Worm (Caenorhabditis elegans) whole organism, early embryonic: Measurements from ENCODE around the gene F57A10.2.
"Not testable (repeated sequence)": the region's sequence is repeated elsewhere in the genome, so short reads cannot be mapped to it uniquely, and the experiment has no call there.

ENCODE experiments used
- B0310.2 ChIP-seq: sonication (generic microtip); optimal IDR thresholded peaks from 2 replicates; lab custom pipeline; 2016; ENCODE audit warnings: mild to moderate bottlenecking, missing genetic modification characterization, missing compliant biosample characterization
- F13C5.2 ChIP-seq: sonication (generic microtip); optimal IDR thresholded peaks from 2 replicates; lab custom pipeline; 2017; ENCODE audit warnings: mild to moderate bottlenecking, missing genetic modification characterization, inconsistent platforms, missing compliant biosample characterization
- aly-1 ChIP-seq: sonication (generic microtip); optimal IDR thresholded peaks from 2 replicates; lab custom pipeline; 2016; ENCODE audit warnings: missing genetic modification characterization, missing compliant biosample characterization
- ama-1 ChIP-seq: fragments of 150-350 bp; optimal IDR thresholded peaks from 2 replicates; lab custom pipeline; 2014
- ceh-13 ChIP-seq: fragments of 200-800 bp; sonication (Bioruptor generic); optimal IDR thresholded peaks from 2 replicates; lab custom pipeline; 2018; ENCODE audit warnings: mild to moderate bottlenecking, missing genetic modification characterization, missing compliant biosample characterization
- ceh-36 ChIP-seq: sonication (generic microtip); optimal IDR thresholded peaks from 2 replicates; lab custom pipeline; 2016; ENCODE audit warnings: missing genetic modification characterization, inconsistent platforms, missing compliant biosample characterization
- ets-7 ChIP-seq: sonication (generic microtip); optimal IDR thresholded peaks from 2 replicates; lab custom pipeline; 2016; ENCODE audit warnings: missing genotype, missing genetic modification characterization, missing compliant biosample characterization
- flt-1 ChIP-seq: fragments of 200-800 bp; sonication (Bioruptor generic); IDR thresholded peaks from 2 replicates; pipeline ENCODE4 v1.3.6; 2022; ENCODE audit warnings: missing genetic modification characterization, missing compliant biosample characterization
- hmbx-1 ChIP-seq: sonication (generic microtip); optimal IDR thresholded peaks from 2 replicates; lab custom pipeline; 2016; ENCODE audit warnings: mild to moderate bottlenecking, missing genetic modification characterization, missing compliant biosample characterization
- hmg-4 ChIP-seq: fragments of 200-800 bp; sonication (Bioruptor generic); optimal IDR thresholded peaks from 2 replicates; lab custom pipeline; 2018; ENCODE audit warnings: mild to moderate bottlenecking, missing genetic modification characterization, missing compliant biosample characterization
- hnd-1 ChIP-seq: sonication (generic microtip); optimal IDR thresholded peaks from 2 replicates; lab custom pipeline; 2016; ENCODE audit warnings: missing genetic modification characterization, missing compliant biosample characterization
- pes-1 ChIP-seq: fragments of 200-800 bp; sonication (Bioruptor generic); IDR thresholded peaks from 2 replicates; pipeline ENCODE4 v1.3.6; 2022; ENCODE audit warnings: missing genetic modification reagents, missing genetic modification characterization, missing compliant biosample characterization
- scrt-1 ChIP-seq: fragments of 200-800 bp; sonication (Bioruptor generic); IDR thresholded peaks from 2 replicates; pipeline ENCODE4 v1.3.6; 2022; ENCODE audit warnings: missing genetic modification characterization, missing compliant biosample characterization
- sea-1 ChIP-seq: fragments of 200-800 bp; sonication (Bioruptor generic); conservative IDR thresholded peaks from 2 replicates; pipeline ENCODE4 v1.3.6; 2022; ENCODE audit warnings: missing genetic modification characterization, missing compliant biosample characterization
- tbx-11 ChIP-seq: fragments of 200-800 bp; sonication (Bioruptor generic); IDR thresholded peaks from 2 replicates; pipeline ENCODE4 v1.3.6; 2022; ENCODE audit warnings: missing genetic modification characterization, missing compliant biosample characterization
- tbx-37 ChIP-seq: fragments of 200-800 bp; sonication (Bioruptor generic); conservative IDR thresholded peaks from 2 replicates; pipeline ENCODE4 v1.3.6; 2022; ENCODE audit warnings: missing genetic modification reagents, missing genetic modification characterization, missing compliant biosample characterization
- tra-4 ChIP-seq: sonication (generic microtip); optimal IDR thresholded peaks from 2 replicates; lab custom pipeline; 2017; ENCODE audit warnings: missing genetic modification characterization, missing compliant biosample characterization

F57A10.2 gene

DNA sequence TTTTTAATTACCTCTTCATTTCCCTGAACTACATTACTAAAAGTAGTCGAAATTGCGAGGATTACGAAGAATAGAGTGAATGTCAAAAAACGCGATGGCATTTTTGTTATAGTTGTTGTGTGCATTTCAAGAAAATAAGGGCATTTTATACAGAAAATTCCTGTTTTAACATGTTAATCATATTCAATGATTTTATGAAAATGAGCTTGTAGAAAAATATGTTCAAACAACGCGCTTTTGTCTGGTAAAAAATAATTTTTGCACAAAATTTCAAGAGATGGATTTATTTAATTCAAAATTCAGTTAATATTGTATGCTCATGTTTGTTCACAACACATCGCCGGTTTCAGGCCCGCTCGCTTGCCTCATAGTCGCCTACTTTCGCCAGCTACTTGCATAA is 31.7 kb downstream of the F57A10.2 start, which contains the start of gene T26E4.10:
Gene T26E4.10 (minus strand): TSS at position 101 of the 400 bp plus-strand sequence.
- TF ChIP-seq pes-1 (GFP tag; lab: Robert Waterston, UW) (no peak), F13C5.2 (no peak), hnd-1 (tag; lab: Kevin White, UChicago) (no peak), aly-1 (no peak), scrt-1 (GFP tag; lab: Robert Waterston, UW) (no peak), sea-1 (no peak), ets-7 (no peak), ceh-36 (no peak), hmg-4 (GFP tag; lab: Kevin White, UChicago) (no peak), tbx-11 (GFP tag; lab: Robert Waterston, UW) (no peak), ama-1 (lab: Kevin White, UChicago) (no peak), tra-4 (tag; lab: Kevin White, UChicago) (no peak), B0310.2 (tag; lab: Kevin White, UChicago) (no peak), ceh-13 (GFP tag; lab: Kevin White, UChicago) (no peak), flt-1 (GFP tag; lab: Robert Waterston, UW) (no peak)

DNA sequence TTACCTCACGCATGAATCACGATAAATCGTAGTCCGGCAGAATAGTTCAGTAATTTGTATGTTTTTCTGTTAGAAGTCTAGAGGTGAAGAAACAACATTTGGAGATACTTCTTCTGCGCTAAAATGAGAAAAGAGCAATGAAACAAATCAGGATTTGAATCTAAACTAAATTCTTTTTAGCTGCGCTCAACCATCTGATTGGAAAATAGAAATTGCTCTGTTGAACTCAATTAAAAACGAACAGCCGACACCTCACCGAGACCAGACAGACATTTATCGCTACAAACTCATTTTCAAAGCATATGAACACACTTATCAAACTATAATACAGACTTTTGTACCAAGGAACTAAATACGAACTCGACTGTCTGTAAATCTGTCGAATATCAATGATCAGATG is 36.2 kb downstream of the F57A10.2 start, which contains the start of gene T26E4.9:
Gene T26E4.9 (minus strand): TSS at position 101 of the 400 bp plus-strand sequence.
- not testable (repeated sequence) for TF ChIP-seq ets-7; B0310.2 (tag; lab: Kevin White, UChicago); hmbx-1 (tag; lab: Kevin White, UChicago)

DNA sequence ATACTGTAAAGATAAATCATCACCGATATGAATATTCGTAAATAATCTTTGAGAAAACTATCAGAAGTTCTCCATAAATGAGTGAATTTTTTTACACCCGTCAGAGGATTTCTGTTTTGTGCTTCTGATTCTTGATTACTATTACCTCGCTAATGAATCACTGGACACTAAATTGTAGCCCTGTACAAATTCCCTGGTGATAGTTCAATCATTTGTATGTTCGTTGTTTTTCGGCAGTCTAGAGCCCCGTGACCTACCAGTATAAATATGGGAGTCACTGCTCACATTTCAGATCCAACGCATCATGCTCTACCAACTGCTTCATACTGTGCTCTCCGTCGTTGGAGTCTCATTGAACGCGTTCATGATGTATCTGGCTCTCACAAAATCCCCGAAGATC is 36.7 kb downstream of the F57A10.2 start, which contains the start of gene srd-27:
Gene srd-27 (plus strand): TSS at position 301 of the 400 bp plus-strand sequence.
- TF ChIP-seq tbx-11 (GFP tag; lab: Robert Waterston, UW); ceh-13 (GFP tag; lab: Kevin White, UChicago); ets-7: not testable (repeated sequence)

DNA sequence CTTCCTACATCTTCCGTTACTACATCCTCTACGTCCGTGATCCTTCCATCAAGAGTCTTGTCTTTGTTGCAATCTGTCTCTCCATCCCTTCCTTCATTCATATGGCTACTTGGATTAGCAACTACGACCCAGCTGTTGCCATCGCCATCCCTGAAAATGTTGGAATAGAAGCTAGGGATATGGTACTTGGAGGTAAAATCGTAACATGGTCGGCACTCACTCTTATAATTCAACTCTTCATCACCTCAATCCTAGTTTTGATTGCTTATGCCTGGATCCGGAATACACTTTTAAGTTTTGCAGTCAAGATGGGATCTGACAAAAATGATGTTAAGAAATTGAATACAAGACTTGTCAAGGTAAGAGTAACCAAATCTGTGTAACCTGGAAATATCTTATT is 37.4 kb downstream of the F57A10.2 start, which contains the start of gene T26E4.18:
Gene T26E4.18 (minus strand): TSS at position 101 of the 400 bp plus-strand sequence.
- not testable (repeated sequence) for TF ChIP-seq scrt-1 (GFP tag; lab: Robert Waterston, UW); aly-1; flt-1 (GFP tag; lab: Robert Waterston, UW)

DNA sequence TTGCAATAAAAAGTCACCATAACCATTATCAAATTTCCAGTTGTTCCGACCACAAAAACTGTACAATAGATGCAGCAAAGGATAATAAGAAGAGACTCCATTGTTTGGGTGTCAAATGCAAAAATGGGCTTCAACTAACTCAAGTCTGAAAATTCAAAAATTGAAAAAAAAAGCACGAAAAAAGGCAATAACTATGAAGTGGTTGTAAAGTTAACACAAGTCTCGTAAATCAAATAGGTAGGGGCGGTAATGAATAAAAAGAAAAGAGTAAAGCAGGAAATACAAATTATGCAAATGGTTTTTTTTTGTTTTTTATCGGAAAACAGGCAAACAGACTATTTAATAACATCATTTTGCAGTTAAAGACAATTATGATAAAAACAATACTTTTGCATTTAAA is 41.0 kb downstream of the F57A10.2 start, which contains the start of gene srsx-38:
Gene srsx-38 (minus strand): TSS at position 101 of the 400 bp plus-strand sequence.
- not testable (repeated sequence) for TF ChIP-seq hnd-1 (tag; lab: Kevin White, UChicago); B0310.2 (tag; lab: Kevin White, UChicago); tbx-11 (GFP tag; lab: Robert Waterston, UW)

DNA sequence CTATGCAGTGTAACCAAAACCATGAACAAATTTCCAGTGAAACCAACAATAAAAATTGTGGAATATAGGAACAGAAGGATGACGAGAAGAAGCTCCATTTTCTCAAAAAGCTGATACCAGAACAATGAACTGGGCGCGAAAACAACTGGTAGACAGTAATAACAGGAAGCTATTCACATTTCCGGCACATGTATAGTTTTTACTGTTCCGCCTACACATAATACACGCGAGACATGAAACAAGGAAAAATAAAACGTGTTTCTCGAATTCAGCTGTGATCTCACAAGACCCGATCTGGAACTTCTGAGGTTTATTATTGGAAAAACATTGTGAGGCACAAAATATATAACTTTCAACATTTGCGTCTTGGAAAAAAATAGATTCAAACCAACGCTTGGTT is 43.2 kb downstream of the F57A10.2 start, which contains the start of gene srsx-36:
Gene srsx-36 (minus strand): TSS at position 101 of the 400 bp plus-strand sequence.
- no peak for TF ChIP-seq hmg-4 (GFP tag; lab: Kevin White, UChicago)
- no peak for TF ChIP-seq tbx-37
- no peak for TF ChIP-seq flt-1 (GFP tag; lab: Robert Waterston, UW)
- no peak for TF ChIP-seq hmbx-1 (tag; lab: Kevin White, UChicago)
- TF ChIP-seq hnd-1 (tag; lab: Kevin White, UChicago) = no peak
- no peak for TF ChIP-seq pes-1 (GFP tag; lab: Robert Waterston, UW)
- TF ChIP-seq ets-7 = no peak
- no peak for TF ChIP-seq tra-4 (tag; lab: Kevin White, UChicago)

DNA sequence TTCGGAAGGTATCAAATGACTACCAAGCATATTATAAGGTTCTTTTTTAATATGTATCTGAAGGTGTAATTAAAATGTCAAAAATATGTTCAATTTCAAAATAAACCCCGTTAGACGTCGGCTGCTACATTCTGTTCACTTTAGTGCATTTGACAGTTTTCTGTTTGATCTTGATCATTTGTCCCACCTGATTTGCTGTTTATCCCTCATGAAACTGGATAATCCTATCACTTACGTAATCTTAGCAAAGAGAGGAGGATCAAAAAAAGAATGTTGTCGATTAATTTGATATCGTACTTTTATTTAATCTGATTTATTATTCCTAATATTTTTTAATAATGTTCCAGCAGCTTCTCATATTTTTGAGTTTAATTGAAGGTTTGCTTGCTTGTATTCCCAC is 44.1 kb downstream of the F57A10.2 start, which contains the start of gene F54B8.1:
Gene F54B8.1 (plus strand): TSS at position 301 of the 400 bp plus-strand sequence.
- no peak for TF ChIP-seq tbx-11 (GFP tag; lab: Robert Waterston, UW)
- no peak for TF ChIP-seq flt-1 (GFP tag; lab: Robert Waterston, UW)
- no peak for TF ChIP-seq sea-1
- no peak for TF ChIP-seq pes-1 (GFP tag; lab: Robert Waterston, UW)
- TF ChIP-seq ets-7 = no peak
- no peak for TF ChIP-seq ceh-13 (GFP tag; lab: Kevin White, UChicago)
- TF ChIP-seq ceh-36 = no peak
- no peak for TF ChIP-seq hnd-1 (tag; lab: Kevin White, UChicago)
- no peak for TF ChIP-seq F13C5.2
- no peak for TF ChIP-seq B0310.2 (tag; lab: Kevin White, UChicago)
- no peak for TF ChIP-seq tra-4 (tag; lab: Kevin White, UChicago)
- no peak for TF ChIP-seq ama-1 (lab: Kevin White, UChicago)
- TF ChIP-seq scrt-1 (GFP tag; lab: Robert Waterston, UW) = no peak
- no peak for TF ChIP-seq hmg-4 (GFP tag; lab: Kevin White, UChicago)
- no peak for TF ChIP-seq aly-1
- no peak for TF ChIP-seq tbx-37
- no peak for TF ChIP-seq hmbx-1 (tag; lab: Kevin White, UChicago)

DNA sequence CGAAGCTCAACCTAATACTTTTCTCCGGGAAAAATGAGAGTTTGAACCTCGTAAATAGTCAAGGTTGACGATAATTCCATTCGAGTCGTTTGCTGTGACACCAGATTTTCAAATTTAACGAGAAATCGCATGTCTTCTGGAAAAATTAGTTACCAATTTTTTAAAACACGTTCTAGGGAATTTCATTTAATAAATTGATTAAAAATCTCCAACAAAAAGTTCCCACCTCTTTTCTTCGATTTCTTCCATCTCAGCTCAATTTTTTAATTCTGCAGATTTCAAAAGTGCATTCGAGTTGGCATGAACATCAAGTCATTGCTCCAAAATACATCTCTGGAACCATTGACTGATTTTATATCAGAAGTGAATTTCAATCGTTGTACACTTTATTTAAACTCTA is 45.6 kb downstream of the F57A10.2 start, which contains the start of gene nhr-282:
Gene nhr-282 (plus strand): TSS at position 301 of the 400 bp plus-strand sequence.
- not testable (repeated sequence) for TF ChIP-seq ceh-36; hnd-1 (tag; lab: Kevin White, UChicago); ets-7
